Fruit fly (Drosophila melanogaster) whole organism: ENCODE measurements around the gene Tet.

Experiments used
- CG8478 ChIP-seq: fragments of >200 bp; optimal IDR thresholded peaks from 2 replicates; lab custom pipeline; 2018; ENCODE audit warnings: inconsistent platforms
- Dll ChIP-seq: fragments of >200 bp; optimal IDR thresholded peaks from 2 replicates; lab custom pipeline; 2017
- pan ChIP-seq: fragments of >200 bp; optimal IDR thresholded peaks from 2 replicates; lab custom pipeline; 2017
- psq ChIP-seq: fragments of >200 bp; optimal IDR thresholded peaks from 2 replicates; lab custom pipeline; 2017

DNA sequence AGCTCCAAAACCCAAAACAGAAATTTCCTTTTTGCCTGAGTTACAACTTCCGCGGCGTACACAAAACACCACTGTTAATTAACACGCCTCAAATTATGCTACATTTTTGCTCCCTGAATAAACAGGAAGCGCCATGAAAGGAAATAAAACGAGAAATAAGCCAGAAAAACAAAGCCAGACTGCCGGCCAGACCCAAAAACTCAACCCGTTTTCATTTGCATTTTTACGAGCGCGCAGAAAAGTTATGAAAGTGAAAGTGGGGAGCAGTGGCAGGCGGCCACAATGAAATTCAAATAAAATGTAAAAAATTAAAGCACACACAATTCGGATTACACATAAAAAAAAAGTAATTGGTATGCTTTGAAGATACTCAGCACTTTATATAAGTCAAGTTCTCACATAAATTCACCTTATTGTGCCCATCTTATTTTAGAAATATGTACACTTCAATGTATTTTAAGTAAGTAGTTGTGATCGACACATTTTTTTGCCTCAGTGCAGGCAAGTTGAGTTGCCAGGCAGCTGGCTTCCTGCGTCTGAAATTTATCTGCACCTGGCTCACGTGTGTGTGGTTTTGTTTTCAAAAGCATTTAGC lies 83.5 kb downstream of the Tet start:
- TF ChIP-seq psq (lab: Kevin White, UChicago) (no peak), pan (lab: Kevin White, UChicago) (no peak), CG8478 (lab: Kevin White, UChicago) (no peak), Dll (lab: Kevin White, UChicago) (no peak)
